Worm (Caenorhabditis elegans) whole organism, L2 larva: ENCODE results near the gene M88.3.

Experiments
- R02D3.7 ChIP-seq: fragments of 150-350 bp; optimal IDR thresholded peaks from 2 replicates; lab custom pipeline; 2014; ENCODE audit warnings: missing biosample characterization, missing genetic modification characterization
- ZK546.5 ChIP-seq: sonication (generic microtip); optimal IDR thresholded peaks from 2 replicates; lab custom pipeline; 2017; ENCODE audit warnings: missing biosample characterization, missing genetic modification characterization
- alr-1 ChIP-seq: fragments of 150-350 bp; optimal IDR thresholded peaks from 2 replicates; lab custom pipeline; 2014; ENCODE audit warnings: missing biosample characterization, missing genetic modification characterization
- ama-1 ChIP-seq: fragments of 150-350 bp; optimal IDR thresholded peaks from 2 replicates; lab custom pipeline; 2018; ENCODE audit warnings: inconsistent platforms
- dmd-4 ChIP-seq: sonication (generic microtip); optimal IDR thresholded peaks from 2 replicates; lab custom pipeline; 2017; ENCODE audit warnings: missing biosample characterization, missing genetic modification characterization
- fos-1 ChIP-seq: fragments of 150-350 bp; optimal IDR thresholded peaks from 2 replicates; lab custom pipeline; 2014; ENCODE audit warnings: missing biosample characterization, missing genetic modification characterization
- lsy-2 ChIP-seq, 2 experiments: fragments of 150-350 bp in 1 of 2; sonication (generic microtip) in 1 of 2; optimal IDR thresholded peaks; 2 replicates each; lab custom pipeline; 2014 to 2017; ENCODE audit warnings: missing biosample characterization in 2 of 2, missing genetic modification characterization in 2 of 2
- mbf-1 ChIP-seq: sonication (generic microtip); optimal IDR thresholded peaks from 2 replicates; lab custom pipeline; 2017; ENCODE audit warnings: missing biosample characterization, missing genetic modification characterization
- mdl-1 ChIP-seq, 2 experiments: fragments of 150-350 bp in 1 of 2; sonication (generic microtip) in 1 of 2; optimal IDR thresholded peaks; 2 replicates each; lab custom pipeline; 2017; ENCODE audit warnings: missing biosample characterization in 2 of 2, missing genetic modification characterization in 2 of 2
- nhr-11 ChIP-seq: fragments of 150-350 bp; optimal IDR thresholded peaks from 2 replicates; lab custom pipeline; 2014; ENCODE audit warnings: missing biosample characterization, missing genetic modification characterization
- nhr-12 ChIP-seq: fragments of 150-350 bp; optimal IDR thresholded peaks from 2 replicates; lab custom pipeline; 2014; ENCODE audit warnings: missing biosample characterization, missing genetic modification characterization
- nhr-21 ChIP-seq: fragments of 150-350 bp; optimal IDR thresholded peaks from 2 replicates; lab custom pipeline; 2014; ENCODE audit warnings: missing biosample characterization, missing genetic modification characterization
- nhr-77 ChIP-seq: fragments of 150-350 bp; optimal IDR thresholded peaks from 2 replicates; lab custom pipeline; 2014; ENCODE audit warnings: missing biosample characterization, missing genetic modification characterization
- ztf-11 ChIP-seq: sonication (generic microtip); optimal IDR thresholded peaks from 2 replicates; lab custom pipeline; 2017; ENCODE audit warnings: missing biosample characterization, missing genetic modification characterization

DNA sequence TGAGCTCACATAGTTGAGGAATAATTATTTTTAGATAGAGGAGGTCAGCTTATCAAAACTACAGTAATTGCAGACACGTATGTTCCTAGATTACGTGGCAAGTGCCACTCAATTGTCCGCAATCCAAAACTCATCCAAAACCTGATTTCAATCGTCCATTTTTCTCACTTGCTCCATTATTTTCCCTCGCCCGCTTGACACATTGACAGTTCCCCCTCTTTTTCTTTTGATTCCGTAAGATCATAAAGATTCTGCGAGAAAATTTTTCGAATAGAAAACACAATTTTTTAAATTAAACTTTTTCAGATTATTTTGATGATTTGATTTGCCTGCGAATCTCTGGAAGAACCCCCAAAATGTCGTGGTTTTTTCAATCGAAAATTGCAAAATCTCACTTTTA, 3.9 kb upstream of the M88.3 start, which contains the start of gene M88.4:
- no peak for TF ChIP-seq lsy-2 (tag; optimal IDR thresholded peaks at IDR 0.05; lab: Kevin White, UChicago)
- TF ChIP-seq fos-1 (tag; lab: Kevin White, UChicago): no peak
- no peak for TF ChIP-seq R02D3.7 (tag; lab: Kevin White, UChicago)
- TF ChIP-seq alr-1 (tag; lab: Kevin White, UChicago): no peak
- no peak for TF ChIP-seq nhr-11 (tag; lab: Kevin White, UChicago)
- no peak for TF ChIP-seq ZK546.5 (tag; lab: Kevin White, UChicago)
- no peak for TF ChIP-seq nhr-21 (tag; lab: Kevin White, UChicago)
- no peak for TF ChIP-seq nhr-12
- TF ChIP-seq mdl-1 (tag; optimal IDR thresholded peaks at IDR 0.05; lab: Kevin White, UChicago): no peak
- TF ChIP-seq nhr-77 (tag; lab: Kevin White, UChicago): no peak
- TF ChIP-seq mbf-1 (tag; lab: Kevin White, UChicago): no peak
- TF ChIP-seq ztf-11: no peak
- TF ChIP-seq ama-1 (lab: Kevin White, UChicago): no peak
- no peak for TF ChIP-seq dmd-4
